Worm (Caenorhabditis elegans): ENCODE results near the gene cfim-2.

- TF ChIP-seq sptf-2 (GFP tag; optimal IDR thresholded peaks at IDR 0.05), result no peak
- no peak for TF ChIP-seq lin-54 (GFP tag; optimal IDR thresholded peaks at IDR 0.05)
- TF ChIP-seq ztf-28 (GFP tag; IDR thresholded peaks at IDR 0.05), result no peak
- TF ChIP-seq sea-2 (GFP tag; IDR thresholded peaks at IDR 0.05), result no peak
- TF ChIP-seq F55B11.4 (tag; optimal IDR thresholded peaks at IDR 0.05; ENCODE audit: borderline replicate concordance, insufficient read depth), result no peak
- TF ChIP-seq nfya-1 (tag; optimal IDR thresholded peaks at IDR 0.05; ENCODE audit: borderline replicate concordance, insufficient read depth), result no peak
- TF ChIP-seq ztf-3 (GFP tag; optimal IDR thresholded peaks at IDR 0.05), result no peak
- no peak for TF ChIP-seq unc-130 (GFP tag; optimal IDR thresholded peaks at IDR 0.05)
- no peak for TF ChIP-seq dpl-1 (GFP tag; optimal IDR thresholded peaks at IDR 0.05)
- no peak for TF ChIP-seq dox-1 (GFP tag; IDR thresholded peaks at IDR 0.05)
- no peak for TF ChIP-seq snpc-4 (GFP tag; optimal IDR thresholded peaks at IDR 0.05)
- TF ChIP-seq snpc-4 (tag; optimal IDR thresholded peaks at IDR 0.05), result no peak
- no peak for TF ChIP-seq lsy-27 (tag; optimal IDR thresholded peaks at IDR 0.05; ENCODE audit: borderline replicate concordance, insufficient read depth)
Observed at ce11 chrIV:8967990-8968389, 41.9 kb downstream of the cfim-2 start, which contains the start of gene suex-2.
